Fruit fly (Drosophila melanogaster) whole organism: ENCODE measurements around the gene CG33494.

Experiments
- CG8478 ChIP-seq: fragments of >200 bp; optimal IDR thresholded peaks from 2 replicates; lab custom pipeline; 2018; ENCODE audit warnings: inconsistent platforms
- Dll ChIP-seq: fragments of >200 bp; optimal IDR thresholded peaks from 2 replicates; lab custom pipeline; 2017
- EcR ChIP-seq, 2 experiments: fragments of >200 bp; optimal IDR thresholded peaks; 2 replicates each; lab custom pipeline; 2017; ENCODE audit warnings: missing biosample characterization in 2 of 2, missing genetic modification characterization in 2 of 2, missing genetic modification reagents in 2 of 2
- pan ChIP-seq: fragments of >200 bp; optimal IDR thresholded peaks from 2 replicates; lab custom pipeline; 2017
- psq ChIP-seq: fragments of >200 bp; optimal IDR thresholded peaks from 2 replicates; lab custom pipeline; 2017
- usp ChIP-seq: fragments of >200 bp; optimal IDR thresholded peaks from 2 replicates; lab custom pipeline; 2017; ENCODE audit warnings: missing biosample characterization, missing genetic modification characterization, mixed read lengths

DNA sequence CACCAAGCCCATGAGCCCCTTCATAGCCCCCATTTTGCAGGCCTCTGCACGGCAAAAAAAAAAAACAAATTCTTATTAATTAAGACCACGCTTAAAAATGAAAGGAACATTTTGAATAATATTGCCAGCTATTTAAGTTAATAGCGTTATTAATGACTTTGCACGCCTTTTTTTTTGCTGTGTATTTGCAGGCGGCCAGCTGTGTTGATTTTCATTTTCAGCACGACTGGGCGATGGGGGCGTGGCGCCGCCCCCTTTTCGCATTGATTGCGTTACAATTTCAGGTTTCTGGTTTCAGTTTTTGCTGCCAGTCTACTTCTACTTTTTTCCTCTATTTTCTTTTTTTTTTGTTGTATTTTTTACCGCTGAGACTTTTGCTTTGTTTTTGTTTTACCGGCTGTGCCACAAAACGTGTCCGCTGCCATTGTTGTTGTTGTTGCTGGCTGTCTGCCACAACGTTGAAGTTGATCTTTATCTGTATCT, 37.0 kb upstream of the CG33494 start:
- TF ChIP-seq Dll (lab: Kevin White, UChicago), result no peak
- TF ChIP-seq psq (lab: Kevin White, UChicago), result no peak
- TF ChIP-seq EcR (GFP tag; optimal IDR thresholded peaks at IDR 0.05; lab: Kevin White, UChicago), result peak in 1 of 2 experiments; percentile 51
- no peak for TF ChIP-seq CG8478 (lab: Kevin White, UChicago)
- TF ChIP-seq pan (lab: Kevin White, UChicago), result no peak
- TF ChIP-seq usp (GFP tag; lab: Kevin White, UChicago), result no peak
